Fruit fly (Drosophila melanogaster): Measurements from ENCODE around the gene Vps2.

DNA sequence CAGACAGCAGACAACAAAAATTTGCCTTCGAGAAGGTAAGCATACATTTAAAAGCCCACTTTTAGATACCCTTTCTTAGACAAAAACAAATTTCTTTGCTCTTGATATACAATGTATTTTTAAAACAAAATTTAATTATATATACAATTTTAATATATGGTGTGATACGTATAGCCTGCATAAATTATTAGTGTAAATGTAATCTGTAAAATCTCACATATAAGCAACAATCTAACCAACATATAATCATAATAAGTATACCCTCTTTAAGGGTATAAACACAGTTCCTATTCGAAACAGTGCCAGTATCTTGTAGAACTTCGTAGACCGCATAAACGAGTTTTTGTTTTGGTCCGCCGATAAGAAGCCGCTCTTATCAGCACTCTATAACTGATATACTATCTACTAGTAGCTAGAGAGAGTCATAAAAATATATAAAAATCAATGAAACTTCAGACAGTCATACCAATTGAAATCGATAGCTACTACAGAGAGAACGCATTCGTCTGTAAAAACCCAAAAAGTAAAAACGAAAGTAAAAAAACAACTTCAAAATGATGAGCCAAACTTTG lies 38.3 kb upstream of the Vps2 start, which contains the start of gene Kaz-m1:
- TF ChIP-seq CG8301 (tag; optimal IDR thresholded peaks at IDR 0.05), result no peak
- no peak for TF ChIP-seq Pif1A (GFP tag; optimal IDR thresholded peaks at IDR 0.05)
- TF ChIP-seq CG34367 (tag; optimal IDR thresholded peaks at IDR 0.05), result no peak
- TF ChIP-seq EcR (GFP tag; optimal IDR thresholded peaks at IDR 0.05), result no peak
- no peak for TF ChIP-seq Snoo (tag; optimal IDR thresholded peaks at IDR 0.05)
- TF ChIP-seq Ets98B (GFP tag; IDR thresholded peaks at IDR 0.05), result no peak
- peak; percentile 25 for TF ChIP-seq CG9948 (tag; optimal IDR thresholded peaks at IDR 0.05)
- TF ChIP-seq CG4496 (GFP tag; IDR thresholded peaks at IDR 0.05), result no peak
- peak; percentile 16 for TF ChIP-seq CG17806 (tag; optimal IDR thresholded peaks at IDR 0.05)
- no peak for TF ChIP-seq CG12605 (GFP tag; IDR thresholded peaks at IDR 0.05)

All from whole organism, pupa.